Worm (Caenorhabditis elegans) whole organism, L4/young adult: ENCODE data around the gene srw-127.

ENCODE experiments used
- W03F9.2 ChIP-seq: fragments of 150-350 bp; optimal IDR thresholded peaks from 2 replicates; lab custom pipeline; 2014; ENCODE audit warnings: missing biosample characterization, missing genetic modification characterization
- dao-5 ChIP-seq: sonication (generic microtip); optimal IDR thresholded peaks from 2 replicates; lab custom pipeline; 2016; ENCODE audit warnings: missing genotype, missing genetic modification characterization, moderate library complexity, missing compliant biosample characterization
- him-1 ChIP-seq: sonication (generic microtip); optimal IDR thresholded peaks from 2 replicates; lab custom pipeline; 2016; ENCODE audit warnings: missing genotype, missing genetic modification reagents, missing genetic modification characterization, missing compliant biosample characterization

The srw-127 gene

DNA sequence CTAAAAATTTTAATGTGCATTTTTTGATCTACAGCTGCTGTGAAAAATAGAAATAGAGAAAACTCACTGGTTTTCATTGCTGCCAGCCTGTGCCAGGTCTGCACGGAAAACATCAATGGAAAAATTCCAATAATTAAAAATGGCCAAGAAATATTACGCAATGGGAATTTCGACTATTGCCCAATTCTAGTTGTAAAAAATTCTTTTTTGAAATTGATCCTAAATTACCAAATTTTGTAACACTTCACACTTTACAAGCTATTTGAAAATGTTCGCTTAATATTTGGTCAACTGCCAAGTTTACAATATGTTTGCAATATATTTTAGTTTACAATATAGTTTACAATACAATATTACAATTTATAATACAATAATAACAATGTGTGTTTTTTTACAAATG, 12.0 kb upstream of the srw-127 start:
- TF ChIP-seq him-1 (tag; lab: Kevin White, UChicago) (no peak), W03F9.2 (tag; lab: Kevin White, UChicago) (no peak), dao-5 (tag; lab: Kevin White, UChicago) (no peak)

ce11 chrV:7003850-7004249, 8.9 kb upstream of the srw-127 start, which contains the start of gene srab-4:
Gene srab-4, plus strand, starts transcription at chrV:7004150.
- no peak for TF ChIP-seq dao-5 (tag; lab: Kevin White, UChicago)
- no peak for TF ChIP-seq W03F9.2 (tag; lab: Kevin White, UChicago)
- TF ChIP-seq him-1 (tag; lab: Kevin White, UChicago), result no peak

- TF ChIP-seq him-1 (tag; lab: Kevin White, UChicago) (no peak), W03F9.2 (tag; lab: Kevin White, UChicago) (no peak), dao-5 (tag; lab: Kevin White, UChicago) (no peak)
Observed at ce11 chrV:7005964-7006363, 6.8 kb upstream of the srw-127 start, which contains the start of gene spig-10. Gene spig-10, plus strand, starts transcription at chrV:7006264.

ce11 chrV:7007307-7007706, 5.4 kb upstream of the srw-127 start, which contains the start of gene drd-10:
Gene drd-10, plus strand, starts transcription at chrV:7007607.
- TF ChIP-seq dao-5 (tag; lab: Kevin White, UChicago) (no peak), W03F9.2 (tag; lab: Kevin White, UChicago) (no peak), him-1 (tag; lab: Kevin White, UChicago) (no peak)

- TF ChIP-seq W03F9.2 (tag; lab: Kevin White, UChicago), result no peak
- no peak for TF ChIP-seq him-1 (tag; lab: Kevin White, UChicago)
- TF ChIP-seq dao-5 (tag; lab: Kevin White, UChicago), result no peak
Observed at ce11 chrV:7009461-7009860, 3.3 kb upstream of the srw-127 start, which contains the start of gene C33G8.2. Gene C33G8.2, plus strand, starts transcription at chrV:7009761.

- no peak for TF ChIP-seq W03F9.2 (tag; lab: Kevin White, UChicago)
- TF ChIP-seq dao-5 (tag; lab: Kevin White, UChicago), result no peak
- TF ChIP-seq him-1 (tag; lab: Kevin White, UChicago), result no peak
Observed at ce11 chrV:7015872-7016271, 3.2 kb downstream of the srw-127 start, which contains the start of gene C33G8.13. Gene C33G8.13, minus strand, starts transcription at chrV:7015972.

DNA sequence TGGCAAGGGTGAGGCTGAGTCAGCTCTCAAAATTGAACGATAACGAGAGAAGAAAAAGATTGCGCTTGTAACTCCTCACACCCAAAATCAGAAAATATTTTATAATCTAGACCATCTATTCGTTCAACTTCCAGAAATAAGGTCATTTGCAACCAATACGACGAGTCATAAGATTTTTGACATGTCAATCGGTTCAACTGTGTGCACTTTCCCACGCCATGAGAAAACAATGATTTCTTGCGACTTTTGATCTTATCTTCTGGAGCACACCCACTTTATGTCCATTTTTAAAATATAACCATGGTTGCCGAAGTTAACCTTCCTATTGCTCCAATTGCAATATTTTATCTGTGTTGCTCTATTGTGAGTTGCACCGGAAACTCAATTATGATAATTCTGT, 4.3 kb downstream of the srw-127 start, which contains the start of gene srsx-32:
Gene srsx-32, plus strand, starts transcription at position 301 of the 400 bp plus-strand sequence.
- TF ChIP-seq dao-5 (tag; lab: Kevin White, UChicago), result no peak
- TF ChIP-seq him-1 (tag; lab: Kevin White, UChicago), result no peak
- TF ChIP-seq W03F9.2 (tag; lab: Kevin White, UChicago), result no peak

- TF ChIP-seq him-1 (tag; lab: Kevin White, UChicago) (no peak), dao-5 (tag; lab: Kevin White, UChicago) (no peak), W03F9.2 (tag; lab: Kevin White, UChicago) (no peak)
Observed at ce11 chrV:7021772-7022171, 9.1 kb downstream of the srw-127 start, which contains the start of gene F20A1.4. Gene F20A1.4, minus strand, starts transcription at chrV:7021872.

- TF ChIP-seq him-1 (tag; lab: Kevin White, UChicago) (no peak), W03F9.2 (tag; lab: Kevin White, UChicago) (no peak), dao-5 (tag; lab: Kevin White, UChicago) (no peak)
Observed at ce11 chrV:7022981-7023380, 10.3 kb downstream of the srw-127 start.

DNA sequence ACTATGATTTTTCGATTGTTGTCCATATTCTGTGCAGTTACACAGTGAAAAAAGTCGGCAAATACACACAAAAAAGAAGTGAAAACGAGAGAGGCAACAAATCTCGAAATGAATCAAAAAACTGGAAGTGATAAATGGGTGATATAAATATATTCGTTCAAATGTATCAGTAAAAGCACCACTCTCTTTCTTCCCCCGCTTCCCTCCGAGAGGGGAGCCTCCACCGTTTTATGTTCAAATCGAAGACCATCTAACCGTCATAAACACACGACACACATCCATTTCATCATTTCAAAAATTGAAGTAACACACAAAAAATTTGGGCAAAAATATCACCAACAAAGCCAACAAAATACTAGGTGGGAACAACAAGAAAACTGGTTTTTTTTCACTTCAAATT, 14.3 kb downstream of the srw-127 start, which contains the start of gene F20A1.6:
Gene F20A1.6, minus strand, starts transcription at position 101 of the 400 bp plus-strand sequence.
- TF ChIP-seq dao-5 (tag; lab: Kevin White, UChicago) (no peak), W03F9.2 (tag; lab: Kevin White, UChicago) (no peak), him-1 (tag; lab: Kevin White, UChicago) (no peak)

ce11 chrV:7036475-7036874, 23.8 kb downstream of the srw-127 start, which contains the start of gene twk-11:
Gene twk-11, minus strand, starts transcription at chrV:7036575.
- no peak for TF ChIP-seq W03F9.2 (tag; lab: Kevin White, UChicago)
- no peak for TF ChIP-seq dao-5 (tag; lab: Kevin White, UChicago)
- no peak for TF ChIP-seq him-1 (tag; lab: Kevin White, UChicago)

ce11 chrV:7046005-7046404, 33.3 kb downstream of the srw-127 start, which contains the start of gene F20A1.2:
Gene F20A1.2, plus strand, starts transcription at chrV:7046305.
- TF ChIP-seq dao-5 (tag; lab: Kevin White, UChicago) (no peak), W03F9.2 (tag; lab: Kevin White, UChicago) (no peak), him-1 (tag; lab: Kevin White, UChicago) (no peak)

ce11 chrV:7047512-7047911, 34.8 kb downstream of the srw-127 start, which contains the start of gene F20A1.8:
Gene F20A1.8, minus strand, starts transcription at chrV:7047612.
- no peak for TF ChIP-seq W03F9.2 (tag; lab: Kevin White, UChicago)
- TF ChIP-seq him-1 (tag; lab: Kevin White, UChicago), result no peak
- no peak for TF ChIP-seq dao-5 (tag; lab: Kevin White, UChicago)

DNA sequence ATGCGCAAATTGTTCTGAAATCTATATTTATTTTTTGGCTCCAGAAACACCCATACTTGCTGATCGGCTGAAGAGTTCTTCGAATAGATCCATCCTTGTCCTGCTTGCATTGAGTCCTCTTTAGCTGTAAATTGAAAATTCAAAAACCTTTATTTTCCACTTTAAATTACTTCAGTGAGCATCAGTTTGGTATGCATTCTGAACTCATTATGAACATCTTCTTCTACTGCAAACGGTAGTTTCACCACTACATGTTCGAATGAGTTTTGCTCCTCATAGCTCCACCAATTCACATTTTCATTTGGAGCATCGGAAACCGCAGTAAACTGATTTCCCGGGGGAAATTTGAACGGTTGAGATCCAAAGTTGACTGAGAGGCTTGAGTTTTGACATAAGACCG, 37.4 kb downstream of the srw-127 start:
- TF ChIP-seq him-1 (tag; lab: Kevin White, UChicago), result no peak
- no peak for TF ChIP-seq dao-5 (tag; lab: Kevin White, UChicago)
- TF ChIP-seq W03F9.2 (tag; lab: Kevin White, UChicago), result no peak
